Worm (Caenorhabditis elegans): ENCODE results near the gene srh-40.

Gene srh-40

DNA sequence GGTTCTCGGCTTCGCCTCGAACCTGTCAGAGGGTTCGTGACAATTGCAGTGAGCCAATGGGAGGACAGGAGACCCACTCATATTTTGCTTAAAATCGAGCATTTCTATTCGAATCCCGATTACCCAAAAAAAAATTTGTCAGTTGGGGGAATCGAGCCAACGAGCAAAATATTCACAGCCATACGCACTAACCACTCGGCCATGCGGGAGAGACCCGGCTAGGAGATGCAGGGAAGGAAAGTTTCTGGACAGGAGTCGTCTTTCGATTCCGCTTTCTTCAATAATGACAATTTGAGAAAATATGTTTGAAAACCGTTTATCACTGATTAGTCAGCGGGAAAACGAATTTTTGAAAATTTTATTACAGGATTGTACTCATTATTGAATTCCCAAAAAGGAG is 51.0 kb downstream of the srh-40 start:
- peak; percentile 17 for TF ChIP-seq rnt-1 (tag; optimal IDR thresholded peaks at IDR 0.05)
- TF ChIP-seq nhr-19 (GFP tag; conservative IDR thresholded peaks at IDR 0.05), result peak; percentile 37; the same call in 1 of the 2 replicates
